Fruit fly (Drosophila melanogaster) whole organism, embryonic: ENCODE data around the gene CG9270.

Experiments used
- Atf3 ChIP-seq: fragments of 200-800 bp; sonication (Bioruptor generic); optimal IDR thresholded peaks from 3 replicates; lab custom pipeline; 2016; ENCODE audit warnings: missing biosample characterization, missing genetic modification characterization
- Bgb ChIP-seq: fragments of 200-800 bp; sonication (Bioruptor generic); IDR thresholded peaks from 2 replicates; pipeline ENCODE4 v1.3.6; 2022; ENCODE audit warnings: missing biosample characterization, missing genetic modification characterization; ENCODE audit not compliant: partially characterized antibody
- CG11504 ChIP-seq: fragments of 200-800 bp; sonication (Bioruptor generic); optimal IDR thresholded peaks from 3 replicates; lab custom pipeline; 2019; ENCODE audit warnings: missing biosample characterization, mild to moderate bottlenecking, missing genetic modification characterization, moderate library complexity
- CG12104 ChIP-seq: fragments of 200-800 bp; sonication (Bioruptor generic); optimal IDR thresholded peaks from 3 replicates; lab custom pipeline; 2016; ENCODE audit warnings: missing biosample characterization, missing genetic modification characterization
- CG13894 ChIP-seq: fragments of 200-800 bp; sonication (Bioruptor generic); optimal IDR thresholded peaks from 3 replicates; lab custom pipeline; 2018; ENCODE audit warnings: missing biosample characterization, mild to moderate bottlenecking, missing genetic modification characterization, moderate library complexity
- CG14860 ChIP-seq: fragments of 200-800 bp; sonication (Bioruptor generic); IDR thresholded peaks from 3 replicates; pipeline ENCODE4 v1.3.6; 2022; ENCODE audit warnings: missing biosample characterization, missing genetic modification characterization; ENCODE audit not compliant: partially characterized antibody
- CG34376 ChIP-seq: fragments of 200-800 bp; sonication (Bioruptor generic); optimal IDR thresholded peaks from 2 replicates; lab custom pipeline; 2018; ENCODE audit warnings: missing biosample characterization, mild to moderate bottlenecking, missing genetic modification characterization
- CG4707 ChIP-seq: fragments of 200-800 bp; sonication (Bioruptor generic); optimal IDR thresholded peaks from 2 replicates; lab custom pipeline; 2018; ENCODE audit warnings: missing biosample characterization, mild to moderate bottlenecking, missing genetic modification characterization, moderate library complexity
- CG6654 ChIP-seq: fragments of 200-800 bp; sonication (Bioruptor generic); optimal IDR thresholded peaks from 2 replicates; lab custom pipeline; 2017; ENCODE audit warnings: missing biosample characterization, mild to moderate bottlenecking, missing genetic modification characterization
- CG6813 ChIP-seq: fragments of 200-800 bp; sonication (Bioruptor generic); optimal IDR thresholded peaks from 2 replicates; lab custom pipeline; 2017; ENCODE audit warnings: missing biosample characterization, missing genetic modification characterization, mild to moderate bottlenecking, moderate library complexity, missing genetic modification reagents
- CG7372 ChIP-seq: fragments of 200-800 bp; sonication (Bioruptor generic); IDR thresholded peaks from 2 replicates; pipeline ENCODE4 v1.3.6; 2022; ENCODE audit warnings: missing biosample characterization, missing genetic modification characterization
- CG8359 ChIP-seq: fragments of 200-800 bp; sonication (Bioruptor generic); optimal IDR thresholded peaks from 2 replicates; lab custom pipeline; 2017; ENCODE audit warnings: missing biosample characterization, mild to moderate bottlenecking, missing genetic modification characterization, borderline replicate concordance
- CG9932 ChIP-seq: fragments of 200-800 bp; sonication (Bioruptor generic); IDR thresholded peaks from 2 replicates; pipeline ENCODE4 v1.3.6; 2022; ENCODE audit warnings: missing biosample characterization, missing genetic modification characterization
- Drgx ChIP-seq: fragments of 200-800 bp; sonication (Bioruptor generic); IDR thresholded peaks from 2 replicates; pipeline ENCODE4 v1.3.6; 2022; ENCODE audit warnings: missing biosample characterization, missing genetic modification characterization
- Ets65A ChIP-seq: fragments of 200-800 bp; sonication (Bioruptor generic); peaks from one replicate; lab custom pipeline; 2016; ENCODE audit warnings: missing biosample characterization, missing genetic modification characterization
- Hey ChIP-seq: fragments of 200-800 bp; sonication (Bioruptor generic); optimal IDR thresholded peaks from 3 replicates; lab custom pipeline; 2018; ENCODE audit warnings: missing biosample characterization, mild to moderate bottlenecking, missing genetic modification characterization
- Hr78 ChIP-seq, 2 experiments: fragments of 200-800 bp in 1 of 2; fragments of >200 bp in 1 of 2; sonication (Bioruptor generic) in 1 of 2; optimal IDR thresholded peaks; 2 replicates each; lab custom pipeline; 2017 to 2019; ENCODE audit warnings: missing biosample characterization in 2 of 2, missing genetic modification characterization in 2 of 2, mild to moderate bottlenecking in 1 of 2, moderate library complexity in 1 of 2
- MTF-1 ChIP-seq: fragments of 200-800 bp; sonication (Bioruptor generic); optimal IDR thresholded peaks from 2 replicates; lab custom pipeline; 2018; ENCODE audit warnings: missing biosample characterization, mild to moderate bottlenecking, missing genetic modification characterization, borderline replicate concordance
- Med ChIP-seq: fragments of 200-800 bp; sonication (Bioruptor generic); peaks from one replicate; lab custom pipeline; 2016; ENCODE audit warnings: missing biosample characterization, missing genetic modification characterization, mild to moderate bottlenecking, inconsistent platforms, moderate library complexity
- Myb ChIP-seq: fragments of 200-800 bp; sonication (Bioruptor generic); optimal IDR thresholded peaks from 2 replicates; lab custom pipeline; 2016; ENCODE audit warnings: missing biosample characterization, missing genetic modification characterization
- Pdp1 ChIP-seq, 2 experiments: fragments of 200-800 bp; sonication (Bioruptor generic); optimal IDR thresholded peaks; 3 replicates each; lab custom pipeline; 2016; ENCODE audit warnings: missing biosample characterization in 2 of 2, missing genetic modification characterization in 2 of 2, mild to moderate bottlenecking in 1 of 2, moderate library complexity in 1 of 2
- Ssrp ChIP-seq: fragments of 200-800 bp; sonication (Bioruptor generic); optimal IDR thresholded peaks from 2 replicates; lab custom pipeline; 2018; ENCODE audit warnings: missing biosample characterization, mild to moderate bottlenecking, missing genetic modification characterization, moderate library complexity
- chinmo ChIP-seq: fragments of 200-800 bp; sonication (Bioruptor generic); IDR thresholded peaks from 4 replicates; pipeline ENCODE4 v1.3.6; 2022; ENCODE audit warnings: missing biosample characterization, missing genetic modification characterization; ENCODE audit not compliant: partially characterized antibody
- crp ChIP-seq, 2 experiments: fragments of 200-800 bp; sonication (Bioruptor generic); optimal IDR thresholded peaks; 2 replicates in 1 of 2; 3 replicates in 1 of 2; lab custom pipeline; 2017; ENCODE audit warnings: missing biosample characterization in 2 of 2, missing genetic modification characterization in 2 of 2, mild to moderate bottlenecking in 1 of 2, moderate library complexity in 1 of 2
- danr ChIP-seq: fragments of 200-800 bp; sonication (Bioruptor generic); IDR thresholded peaks from 2 replicates; pipeline ENCODE4 v1.3.6; 2022; ENCODE audit warnings: missing biosample characterization, missing genetic modification characterization
- exex ChIP-seq: fragments of 200-800 bp; sonication (Bioruptor generic); optimal IDR thresholded peaks from 4 replicates; lab custom pipeline; 2018; ENCODE audit warnings: missing biosample characterization, mild to moderate bottlenecking, missing genetic modification characterization, moderate library complexity
- grn ChIP-seq: fragments of 200-800 bp; sonication (Bioruptor generic); optimal IDR thresholded peaks from 3 replicates; lab custom pipeline; 2017; ENCODE audit warnings: missing biosample characterization, missing genetic modification characterization
- gt ChIP-seq: fragments of 200-800 bp; sonication (Bioruptor generic); IDR thresholded peaks from 2 replicates; pipeline ENCODE4 v1.3.6; 2022; ENCODE audit warnings: missing biosample characterization, missing genetic modification characterization
- lab ChIP-seq: fragments of 200-800 bp; sonication (Bioruptor generic); optimal IDR thresholded peaks from 3 replicates; lab custom pipeline; 2017; ENCODE audit warnings: missing biosample characterization, missing genetic modification characterization, mild to moderate bottlenecking, moderate library complexity, missing genetic modification reagents
- lov ChIP-seq, 2 experiments: fragments of 200-800 bp in 1 of 2; fragments of >200 bp in 1 of 2; sonication (Bioruptor generic) in 1 of 2; IDR thresholded peaks in 1 of 2; optimal IDR thresholded peaks in 1 of 2; 2 replicates in 1 of 2; 3 replicates in 1 of 2; pipeline versions ENCODE4 v1.3.6 to Lab custom; 2017 to 2022; ENCODE audit warnings: missing biosample characterization in 1 of 2, missing genetic modification characterization in 1 of 2
- prd ChIP-seq, 3 experiments: fragments of >200 bp in 2 of 3; fragments of 200-800 bp in 1 of 3; sonication (Bioruptor generic) in 1 of 3; optimal IDR thresholded peaks in 2 of 3; IDR thresholded peaks in 1 of 3; 2 replicates in 2 of 3; 3 replicates in 1 of 3; pipeline versions ENCODE4 v1.3.6 to Lab custom; 2017 to 2022; ENCODE audit warnings: missing biosample characterization in 1 of 3, missing genetic modification characterization in 1 of 3
- sens ChIP-seq: fragments of 200-800 bp; sonication (Bioruptor generic); peaks from one replicate; lab custom pipeline; 2016; ENCODE audit warnings: missing biosample characterization, missing genetic modification characterization
- tna ChIP-seq: fragments of 200-800 bp; sonication (Bioruptor generic); IDR thresholded peaks from 2 replicates; pipeline ENCODE4 v1.3.6; 2022; ENCODE audit warnings: missing biosample characterization, missing genetic modification characterization; ENCODE audit not compliant: partially characterized antibody

The CG9270 gene

DNA sequence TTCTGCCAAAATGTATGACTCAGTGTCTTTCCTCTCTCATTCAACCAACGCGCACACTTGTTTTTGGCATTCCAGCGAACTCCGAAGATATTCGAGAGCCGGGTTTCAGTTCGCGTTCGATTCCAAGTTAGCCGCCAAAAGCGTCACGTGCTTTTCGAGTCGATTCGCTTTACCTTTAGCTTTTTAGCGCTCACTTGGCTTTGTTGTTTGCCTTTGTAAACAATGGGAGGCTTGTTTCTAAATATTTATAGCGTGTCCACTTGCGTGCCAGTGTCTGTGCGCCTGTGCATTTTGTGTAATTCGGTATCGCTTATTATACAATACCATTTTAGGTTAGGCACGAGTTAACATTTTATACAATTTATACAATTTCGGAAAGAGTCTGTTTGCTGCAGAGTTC is 22.5 kb downstream of the CG9270 start (continued):
- no peak for TF ChIP-seq CG8359 (GFP tag; lab: Kevin White, UChicago)
- TF ChIP-seq danr (GFP tag; lab: Robert Waterston, UW), result no peak
- TF ChIP-seq Ssrp, result no peak
- no peak for TF ChIP-seq CG6654 (GFP tag; lab: Kevin White, UChicago)
- TF ChIP-seq Atf3 (GFP tag; lab: Kevin White, UChicago), result no peak
- TF ChIP-seq exex (tag; lab: Kevin White, UChicago), result peak; percentile 14
- TF ChIP-seq MTF-1, result peak; percentile 42
- TF ChIP-seq CG6813 (GFP tag; lab: Kevin White, UChicago), result peak; percentile 68
- peak; percentile 12 for TF ChIP-seq Myb (GFP tag; lab: Kevin White, UChicago)
- TF ChIP-seq Med (GFP tag; lab: Kevin White, UChicago), result peak; percentile 91
- TF ChIP-seq CG11504 (tag; lab: Kevin White, UChicago), result peak; percentile 34
- TF ChIP-seq CG14860, result no peak
- TF ChIP-seq, all 482 proteins: peak for 117

DNA sequence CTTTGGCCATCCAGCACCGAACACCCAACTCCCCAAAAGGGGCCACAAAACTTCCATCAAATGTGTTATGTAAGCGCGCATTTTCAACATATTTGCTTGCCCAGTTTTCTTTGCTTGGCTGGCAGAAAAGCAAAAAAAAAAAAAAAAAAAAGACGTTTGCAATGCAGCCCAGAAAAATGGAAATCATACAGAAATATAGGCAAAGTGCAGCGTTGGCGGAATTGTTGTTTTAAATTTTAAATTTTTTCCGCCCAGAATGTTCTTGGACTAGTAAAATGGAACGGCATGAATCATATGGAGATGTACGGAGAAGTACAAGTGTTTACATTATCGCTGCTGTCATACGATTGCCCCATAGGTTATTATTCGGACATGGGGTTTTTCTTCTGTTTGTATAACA is 24.6 kb downstream of the CG9270 start:
- no peak for TF ChIP-seq tna (GFP tag; lab: Robert Waterston, UW)
- peak in 1 of 2 experiments; percentile 78 for TF ChIP-seq Pdp1 (GFP tag; optimal IDR thresholded peaks at IDR 0.05; lab: Kevin White, UChicago)
- peak; percentile 55; the same call in 1 of the 2 replicates for TF ChIP-seq CG7372 (GFP tag; lab: Robert Waterston, UW)
- 0 out of 2 replicates have a peak, but pooled peaks have one; percentile 5 for TF ChIP-seq Drgx

dm6 chr2L:20907995-20908654 is 25.8 kb downstream of the CG9270 start:
- no peak for TF ChIP-seq CG34376
- TF ChIP-seq gt (GFP tag; lab: Robert Waterston, UW), result no peak
- peak; percentile 23; the same call in 1 of the 2 replicates for TF ChIP-seq Bgb (GFP tag; lab: Robert Waterston, UW)
- TF ChIP-seq Med (GFP tag; lab: Kevin White, UChicago), result peak; percentile 29
- TF ChIP-seq lov (optimal IDR thresholded peaks at IDR 0.05; lab: Kevin White, UChicago), result no peak
- TF ChIP-seq lov (GFP tag; IDR thresholded peaks at IDR 0.05; lab: Robert Waterston, UW), result no peak
- TF ChIP-seq, all 482 proteins: peak for 2

dm6 chr2L:20905025-20905424 is 28.9 kb downstream of the CG9270 start:
- TF ChIP-seq CG4707 (GFP tag; lab: Kevin White, UChicago), result no peak
- TF ChIP-seq CG9932 (GFP tag; lab: Robert Waterston, UW), result no peak
- no peak for TF ChIP-seq CG12104
- peak; percentile 10 for TF ChIP-seq Ets65A (GFP tag; lab: Kevin White, UChicago)
- TF ChIP-seq sens (GFP tag; lab: Kevin White, UChicago), result peak; percentile 46
- TF ChIP-seq Hey (tag; lab: Kevin White, UChicago), result no peak

- TF ChIP-seq chinmo (GFP tag; lab: Robert Waterston, UW), result 0 out of 4 replicates have a peak, but pooled peaks have one; percentile 36
- no peak for TF ChIP-seq crp (GFP tag; optimal IDR thresholded peaks at IDR 0.05; lab: Kevin White, UChicago)
- no peak for TF ChIP-seq prd (optimal IDR thresholded peaks at IDR 0.05; lab: Kevin White, UChicago)
- TF ChIP-seq prd (GFP tag; IDR thresholded peaks at IDR 0.05; lab: Robert Waterston, UW), result no peak
- TF ChIP-seq Hr78 (GFP tag; optimal IDR thresholded peaks at IDR 0.05; lab: Kevin White, UChicago), result no peak
- peak; percentile 94 for TF ChIP-seq CG13894
- TF ChIP-seq lab (GFP tag; lab: Kevin White, UChicago), result peak; percentile 5
- TF ChIP-seq grn (GFP tag; lab: Kevin White, UChicago), result peak; percentile 15
- TF ChIP-seq, all 482 proteins: peak for 4
Measured at dm6 chr2L:20904327-20904726, 29.6 kb downstream of the CG9270 start.
